Comparison of ENCODE assay signal across 4 worm cellular contexts in the genomic region with DNA sequence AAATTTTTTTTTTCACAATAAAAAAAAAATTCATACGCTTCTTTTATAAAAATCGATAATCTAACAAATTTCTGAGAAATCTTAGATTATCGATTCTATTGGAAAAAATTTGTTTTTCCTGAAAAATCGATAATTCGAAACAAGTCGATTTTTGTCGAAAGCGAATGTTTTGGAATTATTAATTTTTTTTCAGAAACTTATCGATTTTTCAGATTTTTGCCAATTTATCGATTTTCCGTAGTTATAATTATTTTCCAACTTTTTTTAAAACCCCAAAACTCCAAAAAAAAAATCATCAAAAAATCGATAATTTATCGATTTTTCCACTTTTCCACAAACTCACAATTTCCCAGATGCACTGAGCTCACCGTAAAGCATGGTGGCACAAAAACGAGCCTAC.
A peak's percentile ranks its signal among the peaks of the same experiment; 100 is the strongest.
TF ChIP-seq lines count a peak whose summit lies in the region.

No protein-coding gene starts in this region.

TF ChIP-seq in whole organism, L3 larva, 47 proteins besides CTCF, POLR2A, EP300 and RAD21:
- TF ChIP-seq elt-3 (tag; optimal IDR thresholded peaks at IDR 0.05; lab: Kevin White, UChicago) (no peak), mdl-1 (tag; optimal IDR thresholded peaks at IDR 0.05; lab: Kevin White, UChicago) (no peak), ceh-28 (tag; optimal IDR thresholded peaks at IDR 0.05; lab: Kevin White, UChicago) (peak; percentile 96)

TF ChIP-seq in whole organism, L4 larva, 104 proteins besides CTCF, POLR2A, EP300 and RAD21:
- TF ChIP-seq mep-1 (tag; optimal IDR thresholded peaks at IDR 0.05; lab: Kevin White, UChicago) (no peak), Y105C5A.15 (GFP tag; IDR thresholded peaks at IDR 0.05; lab: Robert Waterston, UW) (no peak), D1046.2 (GFP tag; IDR thresholded peaks at IDR 0.05; lab: Robert Waterston, UW) (no peak), ceh-28 (tag; optimal IDR thresholded peaks at IDR 0.05; lab: Kevin White, UChicago) (peak; percentile 90), unc-62 (GFP tag; optimal IDR thresholded peaks at IDR 0.05 in 1 of 2; lab: Kevin White, UChicago) (peak in 1 of 2 experiments; percentile 86), unc-62 (tag; optimal IDR thresholded peaks at IDR 0.05; lab: Kevin White, UChicago) (no peak), lin-15B (tag; optimal IDR thresholded peaks at IDR 0.05; lab: Kevin White, UChicago) (no peak), nhr-6 (tag; optimal IDR thresholded peaks at IDR 0.05; lab: Kevin White, UChicago) (no peak)

TF ChIP-seq in whole organism, late embryonic, 69 proteins besides CTCF, POLR2A, EP300 and RAD21:
- TF ChIP-seq ceh-31 (tag; optimal IDR thresholded peaks at IDR 0.05; lab: Kevin White, UChicago): no peak
- TF ChIP-seq npax-4 (tag; optimal IDR thresholded peaks at IDR 0.05; lab: Kevin White, UChicago): no peak
- peak; percentile 42 for TF ChIP-seq ceh-48 (tag; optimal IDR thresholded peaks at IDR 0.05; lab: Kevin White, UChicago)
- no peak for TF ChIP-seq ceh-14 (tag; optimal IDR thresholded peaks at IDR 0.05; lab: Kevin White, UChicago)

TF ChIP-seq in whole organism, midembryonic, 9 proteins besides CTCF, POLR2A, EP300 and RAD21:
- TF ChIP-seq T22C8.4 (GFP tag; IDR thresholded peaks at IDR 0.05; lab: Robert Waterston, UW): peak; percentile 84
- TF ChIP-seq cog-1 (tag; optimal IDR thresholded peaks at IDR 0.05; lab: Kevin White, UChicago): no peak
